Fruit fly (Drosophila melanogaster) whole organism, pupa: ENCODE results near the gene Srp54.

Source experiments
- CG15710 ChIP-seq: fragments of 200-800 bp; sonication (Bioruptor generic); optimal IDR thresholded peaks from 2 replicates; lab custom pipeline; 2018; ENCODE audit warnings: missing biosample characterization, mild to moderate bottlenecking, missing genetic modification characterization, moderate library complexity
- CG17806 ChIP-seq: fragments of 200-800 bp; sonication (Bioruptor generic); optimal IDR thresholded peaks from 2 replicates; lab custom pipeline; 2018; ENCODE audit warnings: missing biosample characterization, mild to moderate bottlenecking, missing genetic modification characterization, moderate library complexity
- CG34367 ChIP-seq: fragments of 200-800 bp; sonication (Bioruptor generic); optimal IDR thresholded peaks from 2 replicates; lab custom pipeline; 2018; ENCODE audit warnings: missing biosample characterization, mild to moderate bottlenecking, missing genetic modification characterization
- CG4496 ChIP-seq: fragments of 200-800 bp; sonication (Bioruptor generic); IDR thresholded peaks from 3 replicates; pipeline ENCODE4 v1.3.6; 2022; ENCODE audit warnings: missing biosample characterization, missing genetic modification characterization
- CG8159 ChIP-seq: fragments of 200-800 bp; sonication (Bioruptor generic); optimal IDR thresholded peaks from 3 replicates; lab custom pipeline; 2018; ENCODE audit warnings: missing biosample characterization, mild to moderate bottlenecking, missing genetic modification characterization, moderate library complexity
- Pif1B ChIP-seq: fragments of 200-800 bp; sonication (Bioruptor generic); optimal IDR thresholded peaks from 3 replicates; lab custom pipeline; 2016; ENCODE audit warnings: missing biosample characterization, missing genetic modification characterization
- rn ChIP-seq: fragments of 200-800 bp; sonication (Bioruptor generic); IDR thresholded peaks from 2 replicates; pipeline ENCODE4 v1.3.6; 2022; ENCODE audit warnings: missing biosample characterization, missing genetic modification characterization

The Srp54 gene

dm6 chr2L:9963603-9964042, 50.9 kb downstream of the Srp54 start, which contains the start of gene CG5850:
TSS of gene CG5850 (minus strand) at chr2L:9963949.
- TF ChIP-seq CG8159 (tag; lab: Kevin White, UChicago) = peak; percentile 7
- no peak for TF ChIP-seq CG4496 (GFP tag; lab: Robert Waterston, UW)
- no peak for TF ChIP-seq CG15710
- no peak for TF ChIP-seq Pif1B (GFP tag; lab: Kevin White, UChicago)
- TF ChIP-seq CG34367 (tag; lab: Kevin White, UChicago) = no peak
- TF ChIP-seq CG17806 (tag; lab: Kevin White, UChicago) = peak; percentile 0
- TF ChIP-seq rn = no peak
